Worm (Caenorhabditis elegans) whole organism, L3 larva: ENCODE data around the gene gad-3.

Source experiments
- R02D3.7 ChIP-seq: fragments of 150-350 bp; optimal IDR thresholded peaks from 2 replicates; lab custom pipeline; 2014; ENCODE audit warnings: missing biosample characterization, missing genetic modification characterization
- ZK546.5 ChIP-seq: sonication (generic microtip); optimal IDR thresholded peaks from 2 replicates; lab custom pipeline; 2017; ENCODE audit warnings: missing biosample characterization, missing genetic modification characterization
- aly-2 ChIP-seq: fragments of 150-350 bp; optimal IDR thresholded peaks from 2 replicates; lab custom pipeline; 2014; ENCODE audit warnings: missing biosample characterization, missing genetic modification characterization
- ceh-9 ChIP-seq: sonication (generic microtip); optimal IDR thresholded peaks from 2 replicates; lab custom pipeline; 2018; ENCODE audit warnings: missing biosample characterization, missing genetic modification characterization
- daf-12 ChIP-seq: fragments of 150-350 bp; optimal IDR thresholded peaks from 2 replicates; lab custom pipeline; 2014; ENCODE audit warnings: missing biosample characterization, missing genetic modification reagents, missing genetic modification characterization
- egl-5 ChIP-seq: fragments of 150-350 bp; optimal IDR thresholded peaks from 2 replicates; lab custom pipeline; 2017; ENCODE audit warnings: missing biosample characterization, missing genetic modification reagents, missing genetic modification characterization, inconsistent platforms
- elt-1 ChIP-seq: fragments of 150-350 bp; optimal IDR thresholded peaks from 2 replicates; lab custom pipeline; 2014; ENCODE audit warnings: missing biosample characterization, missing genetic modification characterization
- elt-2 ChIP-seq: sonication (generic microtip); optimal IDR thresholded peaks from 2 replicates; lab custom pipeline; 2016; ENCODE audit warnings: missing genetic modification reagents, mild to moderate bottlenecking, missing genetic modification characterization, missing compliant biosample characterization
- elt-3 ChIP-seq, 3 experiments: fragments of 150-350 bp in 1 of 3; sonication (generic microtip) in 2 of 3; optimal IDR thresholded peaks; 2 replicates in 2 of 3; 4 replicates in 1 of 3; lab custom pipeline; 2014 to 2017; ENCODE audit warnings: missing biosample characterization in 3 of 3, missing genetic modification characterization in 3 of 3
- eor-1 ChIP-seq, 2 experiments: fragments of 150-350 bp; optimal IDR thresholded peaks; 2 replicates each; lab custom pipeline; 2014 to 2018; ENCODE audit warnings: missing biosample characterization in 2 of 2, missing genetic modification characterization in 2 of 2
- fkh-10 ChIP-seq: sonication (generic microtip); optimal IDR thresholded peaks from 2 replicates; lab custom pipeline; 2017; ENCODE audit warnings: missing biosample characterization, missing genetic modification reagents, missing genetic modification characterization
- fkh-2 ChIP-seq: fragments of 150-350 bp; optimal IDR thresholded peaks from 2 replicates; lab custom pipeline; 2014; ENCODE audit warnings: missing biosample characterization, missing genetic modification reagents, missing genetic modification characterization
- hmg-11 ChIP-seq: sonication (generic microtip); optimal IDR thresholded peaks from 2 replicates; lab custom pipeline; 2016; ENCODE audit warnings: missing genetic modification characterization, missing compliant biosample characterization
- jun-1 ChIP-seq: fragments of 150-350 bp; optimal IDR thresholded peaks from 2 replicates; lab custom pipeline; 2014; ENCODE audit warnings: missing biosample characterization, missing genetic modification reagents, missing genetic modification characterization
- lin-15B ChIP-seq: fragments of 150-350 bp; optimal IDR thresholded peaks from 2 replicates; lab custom pipeline; 2014; ENCODE audit warnings: missing biosample characterization, missing genetic modification characterization
- lin-39 ChIP-seq: fragments of 150-350 bp; optimal IDR thresholded peaks from 2 replicates; lab custom pipeline; 2018; ENCODE audit warnings: missing biosample characterization, missing genetic modification reagents, missing genetic modification characterization
- lsy-12 ChIP-seq: sonication (generic microtip); optimal IDR thresholded peaks from 2 replicates; lab custom pipeline; 2016; ENCODE audit warnings: mild to moderate bottlenecking, missing genetic modification characterization, missing compliant biosample characterization
- mdl-1 ChIP-seq: fragments of 150-350 bp; optimal IDR thresholded peaks from 2 replicates; lab custom pipeline; 2014; ENCODE audit warnings: missing biosample characterization, missing genetic modification characterization
- mml-1 ChIP-seq: fragments of 150-350 bp; sonication (generic microtip); optimal IDR thresholded peaks from 3 replicates; lab custom pipeline; 2014; ENCODE audit warnings: missing biosample characterization, missing genetic modification characterization
- nfya-1 ChIP-seq: sonication (generic microtip); optimal IDR thresholded peaks from 2 replicates; lab custom pipeline; 2017; ENCODE audit warnings: missing genetic modification characterization, mild to moderate bottlenecking, missing compliant biosample characterization, antibody characterized with exemption, moderate library complexity; ENCODE audit not compliant: insufficient read depth
- nhr-23 ChIP-seq: fragments of 150-350 bp; optimal IDR thresholded peaks from 2 replicates; lab custom pipeline; 2014; ENCODE audit warnings: missing biosample characterization, missing genetic modification reagents, missing genetic modification characterization
- nhr-237 ChIP-seq: fragments of 150-350 bp; optimal IDR thresholded peaks from 2 replicates; lab custom pipeline; 2014; ENCODE audit warnings: missing biosample characterization, missing genetic modification characterization
- nhr-25 ChIP-seq: sonication (generic microtip); optimal IDR thresholded peaks from 2 replicates; lab custom pipeline; 2017; ENCODE audit warnings: missing biosample characterization, missing genetic modification characterization
- nhr-28 ChIP-seq: fragments of 150-350 bp; optimal IDR thresholded peaks from 2 replicates; lab custom pipeline; 2014; ENCODE audit warnings: missing biosample characterization, missing genetic modification characterization
- nhr-43 ChIP-seq: sonication (generic microtip); optimal IDR thresholded peaks from 2 replicates; lab custom pipeline; 2016; ENCODE audit warnings: mild to moderate bottlenecking, missing genetic modification characterization, missing compliant biosample characterization; ENCODE audit not compliant: poor library complexity, severe bottlenecking
- nhr-76 ChIP-seq: fragments of 150-350 bp; sonication (generic microtip); optimal IDR thresholded peaks from 5 replicates; lab custom pipeline; 2014; ENCODE audit warnings: missing biosample characterization, missing genetic modification characterization
- nhr-77 ChIP-seq: fragments of 150-350 bp; optimal IDR thresholded peaks from 2 replicates; lab custom pipeline; 2014; ENCODE audit warnings: missing biosample characterization, missing genetic modification characterization
- pha-4 ChIP-seq: fragments of 150-350 bp; optimal IDR thresholded peaks from 2 replicates; lab custom pipeline; 2014; ENCODE audit warnings: missing biosample characterization, missing genetic modification reagents, missing genetic modification characterization
- pqm-1 ChIP-seq: fragments of 150-350 bp; optimal IDR thresholded peaks from 2 replicates; lab custom pipeline; 2017; ENCODE audit warnings: missing biosample characterization, missing genetic modification characterization, inconsistent platforms
- sea-2 ChIP-seq: fragments of 150-350 bp; sonication (generic microtip); optimal IDR thresholded peaks from 4 replicates; lab custom pipeline; 2014; ENCODE audit warnings: missing biosample characterization, missing genetic modification reagents, missing genetic modification characterization
- skn-1 ChIP-seq: fragments of 150-350 bp; optimal IDR thresholded peaks from 2 replicates; lab custom pipeline; 2014; ENCODE audit warnings: missing biosample characterization, missing genetic modification characterization
- snpc-4 ChIP-seq: fragments of 150-350 bp; optimal IDR thresholded peaks from 2 replicates; lab custom pipeline; 2014; ENCODE audit warnings: missing biosample characterization, missing genetic modification characterization
- tbx-2 ChIP-seq: sonication (generic microtip); optimal IDR thresholded peaks from 2 replicates; lab custom pipeline; 2016; ENCODE audit warnings: mild to moderate bottlenecking, missing genetic modification characterization, missing compliant biosample characterization
- unc-39 ChIP-seq: sonication (generic microtip); optimal IDR thresholded peaks from 4 replicates; lab custom pipeline; 2017; ENCODE audit warnings: missing biosample characterization, missing genetic modification characterization
- unc-62 ChIP-seq: fragments of 150-350 bp; sonication (generic microtip); optimal IDR thresholded peaks from 4 replicates; lab custom pipeline; 2014; ENCODE audit warnings: missing biosample characterization, missing genetic modification reagents, missing genetic modification characterization
- ztf-11 ChIP-seq: fragments of 150-350 bp; optimal IDR thresholded peaks from 2 replicates; lab custom pipeline; 2014; ENCODE audit warnings: missing biosample characterization, missing genetic modification characterization
- ztf-4 ChIP-seq: fragments of 150-350 bp; optimal IDR thresholded peaks from 2 replicates; lab custom pipeline; 2014; ENCODE audit warnings: missing biosample characterization, missing genetic modification characterization

The gad-3 gene

ce11 chrV:9172989-9173388, at the start of gene gad-3:
TSS of gene gad-3 (minus strand) at chrV:9173005.
- TF ChIP-seq ceh-9 (tag; lab: Kevin White, UChicago) (no peak), pqm-1 (tag; lab: Kevin White, UChicago) (peak; percentile 52), pha-4 (tag; lab: Kevin White, UChicago) (peak; percentile 52), ZK546.5 (tag; lab: Kevin White, UChicago) (no peak), elt-2 (tag; lab: Kevin White, UChicago) (peak; percentile 63), nhr-25 (tag; lab: Kevin White, UChicago) (no peak), tbx-2 (tag; lab: Kevin White, UChicago) (no peak)
- TF ChIP-seq, all 47 proteins: peak for 3

ce11 chrV:9221566-9221965, 48.8 kb upstream of the gad-3 start, which contains the start of gene grd-6:
TSS of gene grd-6 (plus strand) at chrV:9221866.
- no peak for TF ChIP-seq nhr-43
- TF ChIP-seq nhr-25 (tag; lab: Kevin White, UChicago) = peak; percentile 25

ce11 chrV:9220444-9220843, 47.6 kb upstream of the gad-3 start:
- TF ChIP-seq ztf-11 (tag; lab: Kevin White, UChicago) = no peak
- TF ChIP-seq fkh-2 (tag; lab: Kevin White, UChicago) = no peak
- no peak for TF ChIP-seq nhr-76 (tag; lab: Kevin White, UChicago)
- TF ChIP-seq jun-1 (tag; lab: Kevin White, UChicago) = no peak
- TF ChIP-seq R02D3.7 (tag; lab: Kevin White, UChicago) = no peak
- TF ChIP-seq hmg-11 (tag; lab: Kevin White, UChicago) = peak; percentile 28
- peak; percentile 55 for TF ChIP-seq nhr-25 (tag; lab: Kevin White, UChicago)
- peak; percentile 21 for TF ChIP-seq pqm-1 (tag; lab: Kevin White, UChicago)
- TF ChIP-seq aly-2 = no peak
- peak; percentile 77 for TF ChIP-seq pha-4 (tag; lab: Kevin White, UChicago)
- TF ChIP-seq nhr-77 = no peak
- TF ChIP-seq nfya-1 (tag; lab: Kevin White, UChicago) = peak; percentile 79
- no peak for TF ChIP-seq unc-39
- TF ChIP-seq mdl-1 (tag; lab: Kevin White, UChicago) = no peak
- TF ChIP-seq elt-2 (tag; lab: Kevin White, UChicago) = peak; percentile 44
- no peak for TF ChIP-seq nhr-237 (tag; lab: Kevin White, UChicago)
- TF ChIP-seq snpc-4 (tag; lab: Kevin White, UChicago) = no peak
- TF ChIP-seq daf-12 (tag; lab: Kevin White, UChicago) = no peak
- TF ChIP-seq egl-5 = peak; percentile 28
- TF ChIP-seq ztf-4 (tag; lab: Kevin White, UChicago) = no peak
- peak; percentile 51 for TF ChIP-seq nhr-23 (tag; lab: Kevin White, UChicago)
- TF ChIP-seq ceh-9 (tag; lab: Kevin White, UChicago) = no peak
- no peak for TF ChIP-seq eor-1 (tag; optimal IDR thresholded peaks at IDR 0.05; lab: Kevin White, UChicago)
- no peak for TF ChIP-seq lin-39 (tag; lab: Kevin White, UChicago)
- no peak for TF ChIP-seq nhr-28
- peak; percentile 75 for TF ChIP-seq lin-15B (tag; lab: Kevin White, UChicago)
- peak; percentile 46 for TF ChIP-seq skn-1 (tag; lab: Kevin White, UChicago)
- TF ChIP-seq elt-3 (tag; optimal IDR thresholded peaks at IDR 0.05; lab: Kevin White, UChicago) = no peak
- TF ChIP-seq fkh-10 (GFP tag; lab: Kevin White, UChicago) = no peak
- TF ChIP-seq elt-1 (tag; lab: Kevin White, UChicago) = no peak
- TF ChIP-seq mml-1 (tag; lab: Kevin White, UChicago) = no peak

- no peak for TF ChIP-seq nhr-23 (tag; lab: Kevin White, UChicago)
- TF ChIP-seq ZK546.5 (tag; lab: Kevin White, UChicago) = no peak
- no peak for TF ChIP-seq unc-62
- no peak for TF ChIP-seq ztf-11 (tag; lab: Kevin White, UChicago)
- no peak for TF ChIP-seq elt-2 (tag; lab: Kevin White, UChicago)
- TF ChIP-seq egl-5 = no peak
- no peak for TF ChIP-seq nhr-25 (tag; lab: Kevin White, UChicago)
- TF ChIP-seq lsy-12 (tag; lab: Kevin White, UChicago) = no peak
- no peak for TF ChIP-seq ztf-4 (tag; lab: Kevin White, UChicago)
- no peak for TF ChIP-seq sea-2 (GFP tag; lab: Kevin White, UChicago)
- TF ChIP-seq nhr-28 = no peak
- TF ChIP-seq pha-4 (tag; lab: Kevin White, UChicago) = no peak
- TF ChIP-seq pqm-1 (tag; lab: Kevin White, UChicago) = no peak
These were observed 46.6 kb upstream of the gad-3 start for ce11 chrV:9219390-9219733.
